Worm (Caenorhabditis elegans) whole organism, young adult: Measurements from ENCODE around the gene Y62E10A.13.

Source experiments
- B0261.1 ChIP-seq: sonication (generic microtip); optimal IDR thresholded peaks from 2 replicates; lab custom pipeline; 2016; ENCODE audit warnings: mild to moderate bottlenecking, missing genetic modification characterization, moderate library complexity, missing compliant biosample characterization
- F52B5.7 ChIP-seq: sonication (generic microtip); optimal IDR thresholded peaks from 2 replicates; lab custom pipeline; 2016; ENCODE audit warnings: mild to moderate bottlenecking, missing genetic modification characterization, missing compliant biosample characterization
- F57A8.1 ChIP-seq: fragments of 200-800 bp; sonication (Bioruptor generic); optimal IDR thresholded peaks from 2 replicates; lab custom pipeline; 2018; ENCODE audit warnings: mild to moderate bottlenecking, missing genetic modification characterization, moderate library complexity, missing compliant biosample characterization
- F57C9.4 ChIP-seq: sonication (generic microtip); optimal IDR thresholded peaks from 2 replicates; lab custom pipeline; 2017; ENCODE audit warnings: mild to moderate bottlenecking, missing genetic modification characterization, missing compliant biosample characterization
- atf-7 ChIP-seq: sonication (generic microtip); optimal IDR thresholded peaks from 2 replicates; lab custom pipeline; 2017; ENCODE audit warnings: mild to moderate bottlenecking, missing genetic modification characterization, missing compliant biosample characterization
- attf-5 ChIP-seq: fragments of 200-800 bp; sonication (Bioruptor generic); optimal IDR thresholded peaks from 2 replicates; lab custom pipeline; 2018; ENCODE audit warnings: mild to moderate bottlenecking, missing genetic modification characterization, missing compliant biosample characterization
- ceh-100 ChIP-seq: fragments of 200-800 bp; sonication (Bioruptor generic); IDR thresholded peaks from 2 replicates; pipeline ENCODE4 v1.3.6; 2022; ENCODE audit warnings: missing genetic modification reagents, missing genetic modification characterization, missing compliant biosample characterization
- ceh-27 ChIP-seq: fragments of 200-800 bp; sonication (Bioruptor generic); optimal IDR thresholded peaks from 2 replicates; lab custom pipeline; 2018; ENCODE audit warnings: mild to moderate bottlenecking, missing genetic modification characterization, moderate library complexity, missing compliant biosample characterization
- egl-44 ChIP-seq: fragments of 200-800 bp; sonication (Bioruptor generic); IDR thresholded peaks from 2 replicates; pipeline ENCODE4 v1.3.6; 2022; ENCODE audit warnings: missing genetic modification reagents, missing genetic modification characterization, missing compliant biosample characterization
- hmg-1.2 ChIP-seq: fragments of 200-800 bp; sonication (Bioruptor generic); IDR thresholded peaks from 2 replicates; pipeline ENCODE4 v1.3.6; 2022; ENCODE audit warnings: missing genetic modification reagents, missing genetic modification characterization, missing compliant biosample characterization
- lin-35 ChIP-seq, 3 experiments: fragments of 150-350 bp in 2 of 3; sonication (generic microtip) in 1 of 3; optimal IDR thresholded peaks; 2 replicates each; lab custom pipeline; 2014 to 2018; ENCODE audit warnings: missing biosample characterization in 3 of 3, missing genetic modification characterization in 3 of 3, missing genetic modification reagents in 3 of 3
- lir-1 ChIP-seq: fragments of 200-800 bp; sonication (Bioruptor generic); conservative IDR thresholded peaks from 2 replicates; pipeline ENCODE4 v1.3.6; 2022; ENCODE audit warnings: missing genetic modification reagents, missing genetic modification characterization, missing compliant biosample characterization
- madf-8 ChIP-seq: fragments of 200-800 bp; sonication (Bioruptor generic); conservative IDR thresholded peaks from 2 replicates; pipeline ENCODE4 v1.3.6; 2022; ENCODE audit warnings: missing genetic modification reagents, missing genetic modification characterization, missing compliant biosample characterization
- nfya-1 ChIP-seq: sonication (generic microtip); optimal IDR thresholded peaks from 2 replicates; lab custom pipeline; 2017; ENCODE audit warnings: antibody characterized with exemption, missing compliant biosample characterization, missing genetic modification characterization, borderline replicate concordance; ENCODE audit not compliant: insufficient read depth
- rcor-1 ChIP-seq: fragments of 200-800 bp; sonication (Bioruptor generic); IDR thresholded peaks from 2 replicates; pipeline ENCODE4 v1.3.6; 2022; ENCODE audit warnings: missing genetic modification reagents, missing genetic modification characterization, missing compliant biosample characterization
- sdz-38 ChIP-seq: sonication (generic microtip); optimal IDR thresholded peaks from 2 replicates; lab custom pipeline; 2016; ENCODE audit warnings: missing genotype, missing genetic modification characterization, missing compliant biosample characterization
- snpc-3.4 ChIP-seq: sonication (generic microtip); optimal IDR thresholded peaks from 2 replicates; lab custom pipeline; 2017; ENCODE audit warnings: missing genetic modification characterization, mild to moderate bottlenecking, missing compliant biosample characterization, antibody characterized with exemption, moderate library complexity, missing genotype, missing genetic modification reagents
- snpc-4 ChIP-seq, 5 experiments: fragments of 150-350 bp in 1 of 5; sonication (generic microtip) in 4 of 5; optimal IDR thresholded peaks; 2 replicates each; lab custom pipeline; 2014 to 2018; ENCODE audit warnings: missing genetic modification characterization in 5 of 5, missing biosample characterization in 3 of 5, antibody characterized with exemption in 2 of 5, mild to moderate bottlenecking in 2 of 5, missing compliant biosample characterization in 2 of 5, missing genotype in 2 of 5, moderate library complexity in 2 of 5, missing genetic modification reagents in 1 of 5
- unc-130 ChIP-seq: sonication (generic microtip); optimal IDR thresholded peaks from 2 replicates; lab custom pipeline; 2016; ENCODE audit warnings: missing genetic modification reagents, missing genetic modification characterization, missing compliant biosample characterization
- xnd-1 ChIP-seq: sonication (generic microtip); optimal IDR thresholded peaks from 2 replicates; lab custom pipeline; 2016; ENCODE audit warnings: missing genotype, missing genetic modification reagents, missing genetic modification characterization, missing compliant biosample characterization

The Y62E10A.13 gene

ce11 chrIV:13342555-13342954 lies 56.3 kb downstream of the Y62E10A.13 start, which contains the start of gene W02A2.5:
TSS of gene W02A2.5 (plus strand) at chrIV:13342855.
- TF ChIP-seq xnd-1 (tag; lab: Kevin White, UChicago) (no peak), egl-44 (GFP tag; lab: Robert Waterston, UW) (no peak), snpc-3.4 (tag; lab: Kevin White, UChicago) (no peak), atf-7 (tag; lab: Kevin White, UChicago) (no peak), sdz-38 (tag; lab: Kevin White, UChicago) (no peak), ceh-27 (GFP tag; lab: Kevin White, UChicago) (no peak), lir-1 (GFP tag; lab: Robert Waterston, UW) (no peak), F57A8.1 (GFP tag; lab: Kevin White, UChicago) (no peak), lin-35 (GFP tag; optimal IDR thresholded peaks at IDR 0.05; lab: Kevin White, UChicago) (no peak), ceh-100 (GFP tag; lab: Robert Waterston, UW) (no peak), rcor-1 (no peak), madf-8 (no peak), hmg-1.2 (GFP tag; lab: Robert Waterston, UW) (no peak), B0261.1 (no peak), snpc-4 (GFP tag; optimal IDR thresholded peaks at IDR 0.05; lab: Kevin White, UChicago) (no peak), snpc-4 (tag; optimal IDR thresholded peaks at IDR 0.05; lab: Kevin White, UChicago) (no peak), F57C9.4 (tag; lab: Kevin White, UChicago) (no peak), attf-5 (GFP tag; lab: Kevin White, UChicago) (no peak), nfya-1 (tag; lab: Kevin White, UChicago) (no peak), unc-130 (GFP tag; lab: Kevin White, UChicago) (no peak), F52B5.7 (tag; lab: Kevin White, UChicago) (no peak)
